Worm (Caenorhabditis elegans) whole organism, L4 larva: Measurements from ENCODE around the gene M05D6.2.

ENCODE experiments used
- F37D6.2 ChIP-seq: sonication (generic microtip); optimal IDR thresholded peaks from 2 replicates; lab custom pipeline; 2016; ENCODE audit warnings: mild to moderate bottlenecking, missing genetic modification characterization, missing compliant biosample characterization
- R02D3.7 ChIP-seq: fragments of 150-350 bp; sonication (generic microtip); optimal IDR thresholded peaks from 3 replicates; lab custom pipeline; 2014; ENCODE audit warnings: missing biosample characterization, missing genetic modification characterization
- Y5F2A.4 ChIP-seq: fragments of 200-800 bp; sonication (Bioruptor generic); optimal IDR thresholded peaks from 2 replicates; lab custom pipeline; 2018; ENCODE audit warnings: mild to moderate bottlenecking, missing genetic modification characterization, missing compliant biosample characterization
- Y75B8A.6 ChIP-seq: fragments of 200-800 bp; sonication (Bioruptor generic); IDR thresholded peaks from 2 replicates; pipeline ENCODE4 v1.3.6; 2022; ENCODE audit warnings: missing genetic modification reagents, missing genetic modification characterization, missing compliant biosample characterization
- ZK337.2 ChIP-seq: fragments of 200-800 bp; sonication (Bioruptor generic); IDR thresholded peaks from 2 replicates; pipeline ENCODE4 v1.3.6; 2022; ENCODE audit warnings: missing genetic modification reagents, missing genetic modification characterization, missing compliant biosample characterization
- ZK546.5 ChIP-seq, 2 experiments: sonication (generic microtip); optimal IDR thresholded peaks; 2 replicates each; lab custom pipeline; 2017; ENCODE audit warnings: missing biosample characterization in 2 of 2, missing genetic modification characterization in 2 of 2
- aha-1 ChIP-seq: fragments of 150-350 bp; peaks from one replicate; lab custom pipeline; 2014; ENCODE audit warnings: missing biosample characterization, missing genetic modification characterization
- ama-1 ChIP-seq: fragments of 150-350 bp; optimal IDR thresholded peaks from 2 replicates; lab custom pipeline; 2014; ENCODE audit warnings: inconsistent platforms, mixed read lengths
- ceh-32 ChIP-seq: sonication (generic microtip); optimal IDR thresholded peaks from 2 replicates; lab custom pipeline; 2016; ENCODE audit warnings: mild to moderate bottlenecking, missing genetic modification characterization, missing compliant biosample characterization; ENCODE audit not compliant: poor library complexity
- ceh-62 ChIP-seq: sonication (generic microtip); optimal IDR thresholded peaks from 2 replicates; lab custom pipeline; 2017; ENCODE audit warnings: missing biosample characterization, missing genetic modification characterization
- ces-1 ChIP-seq: fragments of 150-350 bp; sonication (generic microtip); optimal IDR thresholded peaks from 4 replicates; lab custom pipeline; 2014; ENCODE audit warnings: missing biosample characterization, missing genetic modification reagents, missing genetic modification characterization
- daf-16 ChIP-seq, 3 experiments: sonication (generic microtip); optimal IDR thresholded peaks; 2 replicates each; lab custom pipeline; 2016 to 2017; ENCODE audit warnings: missing genetic modification characterization in 3 of 3, missing genetic modification reagents in 3 of 3, mild to moderate bottlenecking in 2 of 3, missing compliant biosample characterization in 2 of 3, missing biosample characterization in 1 of 3, moderate library complexity in 1 of 3
- dmd-6 ChIP-seq: fragments of 200-800 bp; sonication (Bioruptor generic); IDR thresholded peaks from 2 replicates; pipeline ENCODE4 v1.3.6; 2022; ENCODE audit warnings: missing genetic modification reagents, missing genetic modification characterization, missing compliant biosample characterization
- dmd-8 ChIP-seq: fragments of 200-800 bp; sonication (Bioruptor generic); IDR thresholded peaks from 2 replicates; pipeline ENCODE4 v1.3.6; 2022; ENCODE audit warnings: missing genetic modification characterization, missing compliant biosample characterization
- egl-27 ChIP-seq: sonication (generic microtip); optimal IDR thresholded peaks from 3 replicates; lab custom pipeline; 2017; ENCODE audit warnings: missing biosample characterization, missing genetic modification reagents, missing genetic modification characterization
- egl-43 ChIP-seq: fragments of 200-800 bp; sonication (Bioruptor generic); IDR thresholded peaks from 2 replicates; pipeline ENCODE4 v1.3.6; 2022; ENCODE audit warnings: missing genetic modification reagents, missing genetic modification characterization, missing compliant biosample characterization
- gei-8 ChIP-seq: fragments of 200-800 bp; sonication (Bioruptor generic); optimal IDR thresholded peaks from 2 replicates; lab custom pipeline; 2018; ENCODE audit warnings: mild to moderate bottlenecking, missing genetic modification characterization, missing compliant biosample characterization
- hif-1 ChIP-seq, 2 experiments: sonication (generic microtip); optimal IDR thresholded peaks; 2 replicates each; lab custom pipeline; 2016 to 2017; ENCODE audit warnings: missing compliant biosample characterization in 2 of 2, missing genetic modification characterization in 2 of 2, missing genetic modification reagents in 2 of 2, missing genotype in 2 of 2, mild to moderate bottlenecking in 1 of 2
- hlh-11 ChIP-seq: fragments of 200-800 bp; sonication (Bioruptor generic); optimal IDR thresholded peaks from 2 replicates; lab custom pipeline; 2018; ENCODE audit warnings: mild to moderate bottlenecking, missing genetic modification characterization, missing compliant biosample characterization
- hlh-30 ChIP-seq: sonication (generic microtip); optimal IDR thresholded peaks from 2 replicates; lab custom pipeline; 2017; ENCODE audit warnings: antibody characterized with exemption, mild to moderate bottlenecking, missing genetic modification characterization, missing compliant biosample characterization; ENCODE audit not compliant: insufficient read depth
- jun-1 ChIP-seq: fragments of 150-350 bp; optimal IDR thresholded peaks from 2 replicates; lab custom pipeline; 2014; ENCODE audit warnings: missing biosample characterization, missing genetic modification reagents, missing genetic modification characterization
- lim-7 ChIP-seq: fragments of 200-800 bp; sonication (Bioruptor generic); IDR thresholded peaks from 2 replicates; pipeline ENCODE4 v1.3.6; 2022; ENCODE audit warnings: missing genetic modification characterization, missing compliant biosample characterization
- lin-1 ChIP-seq: fragments of 200-800 bp; sonication (Bioruptor generic); IDR thresholded peaks from 2 replicates; pipeline ENCODE4 v1.3.6; 2022; ENCODE audit warnings: missing genetic modification reagents, missing genetic modification characterization, missing compliant biosample characterization
- lin-15B ChIP-seq: fragments of 150-350 bp; sonication (generic microtip); optimal IDR thresholded peaks from 3 replicates; lab custom pipeline; 2014; ENCODE audit warnings: missing biosample characterization, missing genetic modification characterization
- lir-3 ChIP-seq: sonication (generic microtip); optimal IDR thresholded peaks from 2 replicates; lab custom pipeline; 2016; ENCODE audit warnings: mild to moderate bottlenecking, missing genetic modification characterization, missing compliant biosample characterization
- lsy-2 ChIP-seq, 2 experiments: fragments of 150-350 bp in 1 of 2; sonication (generic microtip) in 1 of 2; optimal IDR thresholded peaks; 2 replicates each; lab custom pipeline; 2014 to 2017; ENCODE audit warnings: missing biosample characterization in 2 of 2, missing genetic modification characterization in 2 of 2
- madf-5 ChIP-seq, 2 experiments: fragments of 200-800 bp; sonication (Bioruptor generic); IDR thresholded peaks; 2 replicates each; pipeline ENCODE4 v1.3.6; 2022; ENCODE audit warnings: missing compliant biosample characterization in 2 of 2, missing genetic modification characterization in 2 of 2
- madf-9 ChIP-seq: fragments of 200-800 bp; sonication (Bioruptor generic); conservative IDR thresholded peaks from 2 replicates; pipeline ENCODE4 v1.3.6; 2022; ENCODE audit warnings: missing genetic modification reagents, missing genetic modification characterization, missing compliant biosample characterization
- mdl-1 ChIP-seq, 2 experiments: fragments of 150-350 bp in 1 of 2; sonication (generic microtip) in 1 of 2; optimal IDR thresholded peaks; 2 replicates each; lab custom pipeline; 2014 to 2017; ENCODE audit warnings: missing biosample characterization in 2 of 2, missing genetic modification characterization in 2 of 2
- mep-1 ChIP-seq: fragments of 150-350 bp; sonication (generic microtip); optimal IDR thresholded peaks from 3 replicates; lab custom pipeline; 2014; ENCODE audit warnings: missing biosample characterization, missing genetic modification characterization
- mxl-2 ChIP-seq: fragments of 200-800 bp; sonication (Bioruptor generic); conservative IDR thresholded peaks from 2 replicates; pipeline ENCODE4 v1.3.6; 2022; ENCODE audit warnings: missing genetic modification reagents, missing genetic modification characterization, missing compliant biosample characterization
- mxl-3 ChIP-seq: fragments of 200-800 bp; sonication (Bioruptor generic); optimal IDR thresholded peaks from 2 replicates; lab custom pipeline; 2018; ENCODE audit warnings: mild to moderate bottlenecking, missing genetic modification characterization, missing compliant biosample characterization
- nhr-10 ChIP-seq: fragments of 150-350 bp; optimal IDR thresholded peaks from 2 replicates; lab custom pipeline; 2014; ENCODE audit warnings: missing biosample characterization, missing genetic modification characterization
- nhr-111 ChIP-seq: fragments of 200-800 bp; sonication (Bioruptor generic); optimal IDR thresholded peaks from 2 replicates; lab custom pipeline; 2018; ENCODE audit warnings: mild to moderate bottlenecking, missing genetic modification characterization, missing compliant biosample characterization
- nhr-25 ChIP-seq: sonication (generic microtip); optimal IDR thresholded peaks from 2 replicates; lab custom pipeline; 2017; ENCODE audit warnings: missing genetic modification characterization, mild to moderate bottlenecking, missing compliant biosample characterization, antibody characterized with exemption, moderate library complexity, borderline replicate concordance; ENCODE audit not compliant: insufficient read depth
- nhr-41 ChIP-seq: fragments of 200-800 bp; sonication (Bioruptor generic); IDR thresholded peaks from 2 replicates; pipeline ENCODE4 v1.3.6; 2022; ENCODE audit warnings: missing genetic modification reagents, missing genetic modification characterization, missing compliant biosample characterization
- nhr-42 ChIP-seq: fragments of 200-800 bp; sonication (Bioruptor generic); IDR thresholded peaks from 2 replicates; pipeline ENCODE4 v1.3.6; 2022; ENCODE audit warnings: missing genetic modification characterization, missing compliant biosample characterization
- nhr-48 ChIP-seq: sonication (generic microtip); optimal IDR thresholded peaks from 2 replicates; lab custom pipeline; 2016; ENCODE audit warnings: mild to moderate bottlenecking, missing genetic modification characterization, missing compliant biosample characterization
- nhr-6 ChIP-seq: fragments of 150-350 bp; optimal IDR thresholded peaks from 2 replicates; lab custom pipeline; 2014; ENCODE audit warnings: missing biosample characterization, missing genetic modification characterization
- set-16 ChIP-seq: fragments of 200-800 bp; sonication (Bioruptor generic); IDR thresholded peaks from 2 replicates; pipeline ENCODE4 v1.3.6; 2022; ENCODE audit warnings: missing genetic modification reagents, missing genetic modification characterization, missing compliant biosample characterization
- skn-1 ChIP-seq: fragments of 150-350 bp; optimal IDR thresholded peaks from 2 replicates; lab custom pipeline; 2014; ENCODE audit warnings: missing biosample characterization, missing genetic modification characterization
- spr-3 ChIP-seq: fragments of 200-800 bp; sonication (Bioruptor generic); optimal IDR thresholded peaks from 2 replicates; lab custom pipeline; 2018; ENCODE audit warnings: mild to moderate bottlenecking, missing genetic modification characterization, missing compliant biosample characterization
- tra-1 ChIP-seq: fragments of 200-800 bp; sonication (Bioruptor generic); IDR thresholded peaks from 2 replicates; pipeline ENCODE4 v1.3.6; 2022; ENCODE audit warnings: missing genetic modification reagents, missing genetic modification characterization, missing compliant biosample characterization
- unc-39 ChIP-seq: sonication (generic microtip); optimal IDR thresholded peaks from 2 replicates; lab custom pipeline; 2017; ENCODE audit warnings: missing biosample characterization, missing genetic modification characterization
- unc-62 ChIP-seq, 3 experiments: fragments of 150-350 bp in 1 of 3; sonication (generic microtip); optimal IDR thresholded peaks in 2 of 3; peaks in 1 of 3; 1 replicate in 1 of 3; 2 replicates in 2 of 3; lab custom pipeline; 2014 to 2017; ENCODE audit warnings: missing biosample characterization in 3 of 3, missing genetic modification characterization in 3 of 3, missing genetic modification reagents in 3 of 3, missing genotype in 1 of 3
- zfp-3 ChIP-seq: fragments of 200-800 bp; sonication (Bioruptor generic); conservative IDR thresholded peaks from 2 replicates; pipeline ENCODE4 v1.3.6; 2022; ENCODE audit warnings: missing genetic modification reagents, missing genetic modification characterization, missing compliant biosample characterization
- ztf-7 ChIP-seq: fragments of 150-350 bp; optimal IDR thresholded peaks from 2 replicates; lab custom pipeline; 2014; ENCODE audit warnings: missing biosample characterization, missing genetic modification characterization

The M05D6.2 gene

ce11 chrII:8485603-8486002, 17.7 kb downstream of the M05D6.2 start, which contains the start of gene gbh-2 (continued):
- no peak for TF ChIP-seq spr-3 (GFP tag; lab: Kevin White, UChicago)
- TF ChIP-seq ceh-62 = no peak
- no peak for TF ChIP-seq lir-3 (tag; lab: Kevin White, UChicago)
- TF ChIP-seq unc-39 = no peak
- no peak for TF ChIP-seq F37D6.2
- TF ChIP-seq nhr-25 (tag; lab: Kevin White, UChicago) = peak; percentile 22
- no peak for TF ChIP-seq Y75B8A.6 (GFP tag; lab: Robert Waterston, UW)
- TF ChIP-seq lin-15B (tag; lab: Kevin White, UChicago) = no peak
- TF ChIP-seq ZK546.5 (tag; optimal IDR thresholded peaks at IDR 0.05; lab: Kevin White, UChicago) = no peak
- no peak for TF ChIP-seq jun-1 (tag; lab: Kevin White, UChicago)
- TF ChIP-seq ces-1 (GFP tag; lab: Kevin White, UChicago) = no peak
- TF ChIP-seq ztf-7 = peak; percentile 94
- peak in 1 of 2 experiments; percentile 19 for TF ChIP-seq mdl-1 (tag; optimal IDR thresholded peaks at IDR 0.05; lab: Kevin White, UChicago)
- TF ChIP-seq ama-1 (lab: Kevin White, UChicago) = no peak
- peak; percentile 42 to 94 for TF ChIP-seq hif-1 (tag; optimal IDR thresholded peaks at IDR 0.05; lab: Kevin White, UChicago)
- no peak for TF ChIP-seq nhr-111
- no peak for TF ChIP-seq set-16 (GFP tag; lab: Robert Waterston, UW)
- peak; percentile 68 for TF ChIP-seq hlh-11
- no peak for TF ChIP-seq egl-43 (GFP tag; lab: Robert Waterston, UW)
- peak; percentile 43 for TF ChIP-seq aha-1 (tag; lab: Kevin White, UChicago)
- no peak for TF ChIP-seq ceh-32
- no peak for TF ChIP-seq mxl-3 (GFP tag; lab: Kevin White, UChicago)
- no peak for TF ChIP-seq mxl-2 (GFP tag; lab: Robert Waterston, UW)
- peak; percentile 90 for TF ChIP-seq dmd-6
- TF ChIP-seq madf-5 (GFP tag; IDR thresholded peaks at IDR 0.05; lab: Robert Waterston, UW) = no peak
- no peak for TF ChIP-seq dmd-8 (GFP tag; lab: Robert Waterston, UW)
- TF ChIP-seq lsy-2 (tag; optimal IDR thresholded peaks at IDR 0.05; lab: Kevin White, UChicago) = peak in 1 of 2 experiments; percentile 67
- no peak for TF ChIP-seq zfp-3 (GFP tag; lab: Robert Waterston, UW)
- TF ChIP-seq lin-1 = no peak
- TF ChIP-seq gei-8 = no peak
- TF ChIP-seq egl-27 = no peak
- TF ChIP-seq daf-16 (GFP tag; optimal IDR thresholded peaks at IDR 0.05; lab: Kevin White, UChicago) = no peak
- TF ChIP-seq daf-16 (tag; optimal IDR thresholded peaks at IDR 0.05; lab: Kevin White, UChicago) = peak; percentile 72
- no peak for TF ChIP-seq nhr-42
- TF ChIP-seq nhr-6 (tag; lab: Kevin White, UChicago) = no peak
- no peak for TF ChIP-seq lim-7
- TF ChIP-seq ZK337.2 (GFP tag; lab: Robert Waterston, UW) = no peak
- no peak for TF ChIP-seq R02D3.7 (tag; lab: Kevin White, UChicago)
- no peak for TF ChIP-seq nhr-41
- TF ChIP-seq unc-62 (GFP tag; optimal IDR thresholded peaks at IDR 0.05 in 1 of 2; lab: Kevin White, UChicago) = no peak
- no peak for TF ChIP-seq unc-62 (tag; optimal IDR thresholded peaks at IDR 0.05; lab: Kevin White, UChicago)
- peak; percentile 73 for TF ChIP-seq hlh-30
- TF ChIP-seq nhr-48 (tag; lab: Kevin White, UChicago) = peak; percentile 80
- TF ChIP-seq nhr-10 (tag; lab: Kevin White, UChicago) = no peak
- TF ChIP-seq madf-9 (GFP tag; lab: Robert Waterston, UW) = no peak
- peak; percentile 36; the same call in 1 of the 2 replicates for TF ChIP-seq tra-1 (GFP tag; lab: Robert Waterston, UW)
- TF ChIP-seq mep-1 (tag; lab: Kevin White, UChicago) = peak; percentile 81
- TF ChIP-seq skn-1 (tag; lab: Kevin White, UChicago) = no peak
- TF ChIP-seq Y5F2A.4 (GFP tag; lab: Kevin White, UChicago) = no peak
